Fruit fly (Drosophila melanogaster) whole organism, embryonic: ENCODE results near the gene Lcp65Ae.

ENCODE experiments used
- Aef1 ChIP-seq: fragments of 200-800 bp; sonication (Bioruptor generic); IDR thresholded peaks from 3 replicates; pipeline ENCODE4 v1.3.6; 2022; ENCODE audit warnings: missing biosample characterization, missing genetic modification characterization
- Asciz ChIP-seq: fragments of 200-800 bp; sonication (Bioruptor generic); optimal IDR thresholded peaks from 2 replicates; lab custom pipeline; 2017; ENCODE audit warnings: missing biosample characterization, mild to moderate bottlenecking, missing genetic modification characterization, missing genetic modification reagents
- Atf-2 ChIP-seq: fragments of 200-800 bp; sonication (Bioruptor generic); optimal IDR thresholded peaks from 2 replicates; lab custom pipeline; 2016; ENCODE audit warnings: missing biosample characterization, missing genetic modification characterization
- B-H1 ChIP-seq: fragments of 200-800 bp; sonication (Bioruptor generic); IDR thresholded peaks from 3 replicates; pipeline ENCODE4 v1.3.6; 2022; ENCODE audit warnings: missing biosample characterization, missing genetic modification characterization
- CG11560 ChIP-seq: fragments of 200-800 bp; sonication (Bioruptor generic); IDR thresholded peaks from 3 replicates; pipeline ENCODE4 v1.3.6; 2022; ENCODE audit warnings: missing biosample characterization, missing genetic modification characterization
- CG11723 ChIP-seq: fragments of 200-800 bp; sonication (Bioruptor generic); optimal IDR thresholded peaks from 2 replicates; lab custom pipeline; 2017; ENCODE audit warnings: missing biosample characterization, mild to moderate bottlenecking, missing genetic modification characterization
- CG12942 ChIP-seq: fragments of 200-800 bp; sonication (Bioruptor generic); optimal IDR thresholded peaks from 3 replicates; lab custom pipeline; 2016; ENCODE audit warnings: missing biosample characterization, missing genetic modification characterization
- CG13123 ChIP-seq: fragments of 200-800 bp; sonication (Bioruptor generic); optimal IDR thresholded peaks from 2 replicates; lab custom pipeline; 2016; ENCODE audit warnings: missing biosample characterization, missing genetic modification characterization
- CG14050 ChIP-seq: fragments of 200-800 bp; sonication (Bioruptor generic); IDR thresholded peaks from 3 replicates; pipeline ENCODE4 v1.3.6; 2022; ENCODE audit warnings: missing biosample characterization, missing genetic modification characterization
- CG14860 ChIP-seq: fragments of 200-800 bp; sonication (Bioruptor generic); IDR thresholded peaks from 3 replicates; pipeline ENCODE4 v1.3.6; 2022; ENCODE audit warnings: missing biosample characterization, missing genetic modification characterization; ENCODE audit not compliant: partially characterized antibody
- CG17359 ChIP-seq: fragments of 200-800 bp; sonication (Bioruptor generic); optimal IDR thresholded peaks from 3 replicates; lab custom pipeline; 2018; ENCODE audit warnings: missing biosample characterization, mild to moderate bottlenecking, missing genetic modification characterization, moderate library complexity
- CG17612 ChIP-seq: fragments of 200-800 bp; sonication (Bioruptor generic); IDR thresholded peaks from 2 replicates; pipeline ENCODE4 v1.3.6; 2022; ENCODE audit warnings: missing biosample characterization, missing genetic modification characterization
- CG2889 ChIP-seq: fragments of 200-800 bp; sonication (Bioruptor generic); IDR thresholded peaks from 3 replicates; pipeline ENCODE4 v1.3.6; 2022; ENCODE audit warnings: missing biosample characterization, missing genetic modification characterization
- CG5180 ChIP-seq: fragments of 200-800 bp; sonication (Bioruptor generic); optimal IDR thresholded peaks from 3 replicates; lab custom pipeline; 2017; ENCODE audit warnings: missing biosample characterization, missing genetic modification characterization, mild to moderate bottlenecking, moderate library complexity, missing genetic modification reagents
- CG6254 ChIP-seq: fragments of 200-800 bp; sonication (Bioruptor generic); optimal IDR thresholded peaks from 3 replicates; lab custom pipeline; 2017; ENCODE audit warnings: mild to moderate bottlenecking, missing biosample characterization, missing genetic modification reagents, missing genetic modification characterization
- CG6654 ChIP-seq: fragments of 200-800 bp; sonication (Bioruptor generic); optimal IDR thresholded peaks from 2 replicates; lab custom pipeline; 2017; ENCODE audit warnings: missing biosample characterization, mild to moderate bottlenecking, missing genetic modification characterization
- D19A ChIP-seq: fragments of 200-800 bp; optimal IDR thresholded peaks from 3 replicates; lab custom pipeline; 2019; ENCODE audit warnings: missing biosample characterization, mild to moderate bottlenecking, missing genetic modification characterization, moderate library complexity
- Deaf1 ChIP-seq: fragments of 200-800 bp; optimal IDR thresholded peaks from 3 replicates; lab custom pipeline; 2019; ENCODE audit warnings: missing biosample characterization, mild to moderate bottlenecking, missing genetic modification characterization, moderate library complexity
- Fer1 ChIP-seq: fragments of 200-800 bp; sonication (Bioruptor generic); optimal IDR thresholded peaks from 2 replicates; lab custom pipeline; 2017; ENCODE audit warnings: missing biosample characterization, mild to moderate bottlenecking, missing genetic modification characterization
- H2.0 ChIP-seq: fragments of 200-800 bp; sonication (Bioruptor generic); IDR thresholded peaks from 2 replicates; pipeline ENCODE4 v1.3.6; 2022; ENCODE audit warnings: missing biosample characterization, missing genetic modification characterization
- Hr3 ChIP-seq: fragments of 200-800 bp; sonication (Bioruptor generic); optimal IDR thresholded peaks from 3 replicates; lab custom pipeline; 2016; ENCODE audit warnings: missing biosample characterization, missing genetic modification characterization
- NK7.1 ChIP-seq: fragments of 200-800 bp; sonication (Bioruptor generic); optimal IDR thresholded peaks from 3 replicates; lab custom pipeline; 2016; ENCODE audit warnings: missing biosample characterization, missing genetic modification characterization
- NfI ChIP-seq: fragments of 200-800 bp; sonication (Bioruptor generic); optimal IDR thresholded peaks from 3 replicates; lab custom pipeline; 2018; ENCODE audit warnings: missing biosample characterization, mild to moderate bottlenecking, missing genetic modification characterization, moderate library complexity
- Oaz ChIP-seq: fragments of 200-800 bp; sonication (Bioruptor generic); IDR thresholded peaks from 2 replicates; pipeline ENCODE4 v1.3.6; 2022; ENCODE audit warnings: missing biosample characterization, missing genetic modification characterization
- Rfx ChIP-seq: fragments of 200-800 bp; sonication (Bioruptor generic); IDR thresholded peaks from 2 replicates; pipeline ENCODE4 v1.3.6; 2022; ENCODE audit warnings: missing biosample characterization, missing genetic modification characterization
- Scr ChIP-seq: fragments of 200-800 bp; sonication (Bioruptor generic); IDR thresholded peaks from 2 replicates; pipeline ENCODE4 v1.3.6; 2022; ENCODE audit warnings: missing biosample characterization, missing genetic modification characterization; ENCODE audit not compliant: partially characterized antibody
- Six4 ChIP-seq: fragments of 200-800 bp; sonication (Bioruptor generic); optimal IDR thresholded peaks from 2 replicates; lab custom pipeline; 2016; ENCODE audit warnings: missing biosample characterization, missing genetic modification characterization
- Taf1 ChIP-seq: fragments of 200-800 bp; sonication (Bioruptor generic); IDR thresholded peaks from 2 replicates; pipeline ENCODE4 v1.3.6; 2022; ENCODE audit warnings: missing biosample characterization, missing genetic modification characterization
- ap ChIP-seq: fragments of 200-800 bp; sonication (Bioruptor generic); IDR thresholded peaks from 2 replicates; pipeline ENCODE4 v1.3.6; 2022; ENCODE audit warnings: missing biosample characterization, missing genetic modification characterization
- az2 ChIP-seq: fragments of 200-800 bp; sonication (Bioruptor generic); optimal IDR thresholded peaks from 3 replicates; lab custom pipeline; 2016; ENCODE audit warnings: missing biosample characterization, missing genetic modification characterization
- br ChIP-seq: fragments of >200 bp; optimal IDR thresholded peaks from 2 replicates; lab custom pipeline; 2017
- chif ChIP-seq, 2 experiments: fragments of 200-800 bp; sonication (Bioruptor generic); optimal IDR thresholded peaks; 3 replicates each; lab custom pipeline; 2016; ENCODE audit warnings: missing biosample characterization in 2 of 2, missing genetic modification characterization in 2 of 2
- exex ChIP-seq: fragments of 200-800 bp; sonication (Bioruptor generic); optimal IDR thresholded peaks from 4 replicates; lab custom pipeline; 2018; ENCODE audit warnings: missing biosample characterization, mild to moderate bottlenecking, missing genetic modification characterization, moderate library complexity
- fd64A ChIP-seq: fragments of 200-800 bp; sonication (Bioruptor generic); optimal IDR thresholded peaks from 3 replicates; lab custom pipeline; 2018; ENCODE audit warnings: missing biosample characterization, mild to moderate bottlenecking, missing genetic modification characterization
- fd96Cb ChIP-seq: fragments of 200-800 bp; sonication (Bioruptor generic); optimal IDR thresholded peaks from 2 replicates; lab custom pipeline; 2018; ENCODE audit warnings: missing biosample characterization, mild to moderate bottlenecking, missing genetic modification characterization, moderate library complexity
- gfzf ChIP-seq: fragments of 200-800 bp; sonication (Bioruptor generic); optimal IDR thresholded peaks from 2 replicates; lab custom pipeline; 2016; ENCODE audit warnings: missing biosample characterization, mild to moderate bottlenecking, missing genetic modification characterization, moderate library complexity
- kah ChIP-seq: fragments of 200-800 bp; sonication (Bioruptor generic); optimal IDR thresholded peaks from 2 replicates; lab custom pipeline; 2018; ENCODE audit warnings: missing biosample characterization, mild to moderate bottlenecking, missing genetic modification characterization
- ken ChIP-seq: fragments of 200-800 bp; sonication (Bioruptor generic); IDR thresholded peaks from 3 replicates; pipeline ENCODE4 v1.3.6; 2022; ENCODE audit warnings: missing biosample characterization, missing genetic modification characterization
- lov ChIP-seq, 2 experiments: fragments of 200-800 bp in 1 of 2; fragments of >200 bp in 1 of 2; sonication (Bioruptor generic) in 1 of 2; IDR thresholded peaks in 1 of 2; optimal IDR thresholded peaks in 1 of 2; 2 replicates in 1 of 2; 3 replicates in 1 of 2; pipeline versions ENCODE4 v1.3.6 to Lab custom; 2017 to 2022; ENCODE audit warnings: missing biosample characterization in 1 of 2, missing genetic modification characterization in 1 of 2
- mam ChIP-seq: fragments of 200-800 bp; sonication (Bioruptor generic); optimal IDR thresholded peaks from 3 replicates; lab custom pipeline; 2016; ENCODE audit warnings: missing biosample characterization, missing genetic modification characterization
- nau ChIP-seq: fragments of 200-800 bp; sonication (Bioruptor generic); optimal IDR thresholded peaks from 3 replicates; lab custom pipeline; 2017; ENCODE audit warnings: missing biosample characterization, mild to moderate bottlenecking, missing genetic modification characterization, missing genetic modification reagents
- oc ChIP-seq: fragments of 200-800 bp; sonication (Bioruptor generic); optimal IDR thresholded peaks from 2 replicates; lab custom pipeline; 2018; ENCODE audit warnings: missing biosample characterization, mild to moderate bottlenecking, missing genetic modification characterization, moderate library complexity
- p53 ChIP-seq: fragments of 200-800 bp; sonication (Bioruptor generic); optimal IDR thresholded peaks from 2 replicates; lab custom pipeline; 2016; ENCODE audit warnings: missing biosample characterization, missing genetic modification characterization
- pros ChIP-seq: fragments of 200-800 bp; sonication (Bioruptor generic); optimal IDR thresholded peaks from 3 replicates; lab custom pipeline; 2019; ENCODE audit warnings: missing biosample characterization, mild to moderate bottlenecking, missing genetic modification characterization, moderate library complexity
- ro ChIP-seq: fragments of 200-800 bp; sonication (Bioruptor generic); IDR thresholded peaks from 2 replicates; pipeline ENCODE4 v1.3.6; 2022; ENCODE audit warnings: missing biosample characterization, missing genetic modification characterization
- row ChIP-seq: fragments of 200-800 bp; sonication (Bioruptor generic); IDR thresholded peaks from 3 replicates; pipeline ENCODE4 v1.3.6; 2022; ENCODE audit warnings: missing biosample characterization, missing genetic modification characterization
- tll ChIP-seq, 2 experiments: fragments of 200-800 bp in 1 of 2; fragments of >200 bp in 1 of 2; sonication (Bioruptor generic) in 1 of 2; optimal IDR thresholded peaks; 2 replicates each; lab custom pipeline; 2017 to 2019; ENCODE audit warnings: missing biosample characterization in 2 of 2, missing genetic modification characterization in 2 of 2, mild to moderate bottlenecking in 1 of 2, moderate library complexity in 1 of 2
- trem ChIP-seq: fragments of 200-800 bp; optimal IDR thresholded peaks from 3 replicates; lab custom pipeline; 2019; ENCODE audit warnings: missing biosample characterization, mild to moderate bottlenecking, missing genetic modification characterization, moderate library complexity
- tup ChIP-seq: fragments of 200-800 bp; sonication (Bioruptor generic); optimal IDR thresholded peaks from 2 replicates; lab custom pipeline; 2016; ENCODE audit warnings: missing biosample characterization, mild to moderate bottlenecking, missing genetic modification characterization, moderate library complexity
- z ChIP-seq: fragments of 200-800 bp; sonication (Bioruptor generic); IDR thresholded peaks from 3 replicates; pipeline ENCODE4 v1.3.6; 2022; ENCODE audit warnings: missing biosample characterization, missing genetic modification characterization

Lcp65Ae gene

dm6 chr3L:6094697-6095096, 43.2 kb downstream of the Lcp65Ae start, which contains the start of the genes CG10467 and loj (continued):
- TF ChIP-seq trem (peak; percentile 95), CG5180 (GFP tag; lab: Kevin White, UChicago) (peak; percentile 67), CG17359 (tag; lab: Kevin White, UChicago) (peak; percentile 96), H2.0 (GFP tag; lab: Robert Waterston, UW) (peak; percentile 97), NfI (peak; percentile 94), p53 (no peak), Asciz (peak; percentile 87), CG11723 (GFP tag; lab: Kevin White, UChicago) (peak; percentile 87), mam (GFP tag; lab: Kevin White, UChicago) (peak; percentile 93), D19A (tag; lab: Kevin White, UChicago) (peak; percentile 87), Six4 (GFP tag; lab: Kevin White, UChicago) (peak; percentile 92), ro (peak; percentile 91), oc (tag; lab: Kevin White, UChicago) (peak; percentile 94), Deaf1 (tag; lab: Kevin White, UChicago) (peak; percentile 73), CG14860 (peak; percentile 61; the same call in 2 of the 3 replicates), tup (peak; percentile 88), chif (GFP tag; optimal IDR thresholded peaks at IDR 0.05; lab: Kevin White, UChicago) (peak; percentile 78 to 88), CG12942 (GFP tag; lab: Kevin White, UChicago) (peak; percentile 98), CG17612 (GFP tag; lab: Robert Waterston, UW) (peak; percentile 91), CG14050 (GFP tag; lab: Robert Waterston, UW) (peak; percentile 94), Rfx (peak; percentile 99), exex (tag; lab: Kevin White, UChicago) (peak; percentile 81), kah (GFP tag; lab: Kevin White, UChicago) (peak; percentile 81), Taf1 (GFP tag; lab: Robert Waterston, UW) (peak; percentile 87), ap (GFP tag; lab: Robert Waterston, UW) (peak; percentile 92), Aef1 (GFP tag; lab: Robert Waterston, UW) (peak; percentile 98), br (lab: Kevin White, UChicago) (no peak), CG11560 (peak; percentile 91), lov (optimal IDR thresholded peaks at IDR 0.05; lab: Kevin White, UChicago) (no peak), lov (GFP tag; IDR thresholded peaks at IDR 0.05; lab: Robert Waterston, UW) (peak; percentile 93; the same call in 2 of the 3 replicates), Fer1 (GFP tag; lab: Kevin White, UChicago) (peak; percentile 90), z (GFP tag; lab: Robert Waterston, UW) (peak; percentile 57; the same call in 1 of the 3 replicates), NK7.1 (GFP tag; lab: Kevin White, UChicago) (no peak), Oaz (peak; percentile 91), CG2889 (GFP tag; lab: Robert Waterston, UW) (peak; percentile 96), tll (GFP tag; optimal IDR thresholded peaks at IDR 0.05; lab: Kevin White, UChicago) (peak in 1 of 2 experiments; percentile 62), Atf-2 (GFP tag; lab: Kevin White, UChicago) (peak; percentile 60), CG6254 (GFP tag; lab: Kevin White, UChicago) (peak; percentile 80), Scr (GFP tag; lab: Robert Waterston, UW) (peak; percentile 84), az2 (GFP tag; lab: Kevin White, UChicago) (peak; percentile 97), ken (GFP tag; lab: Robert Waterston, UW) (peak; percentile 97), CG6654 (peak; percentile 83), row (GFP tag; lab: Robert Waterston, UW) (peak; percentile 98), fd96Cb (tag; lab: Kevin White, UChicago) (peak; percentile 97), B-H1 (GFP tag; lab: Robert Waterston, UW) (peak; percentile 96), nau (GFP tag; lab: Kevin White, UChicago) (peak; percentile 79), fd64A (GFP tag; lab: Kevin White, UChicago) (peak; percentile 36), pros (GFP tag; lab: Kevin White, UChicago) (no peak), CG13123 (GFP tag; lab: Kevin White, UChicago) (peak; percentile 92), Hr3 (GFP tag; lab: Kevin White, UChicago) (peak; percentile 98), gfzf (no peak)
